Worm (Caenorhabditis elegans): ENCODE data around the gene B0454.6.
A peak's percentile ranks its signal among the peaks of the same experiment; 100 is the strongest.

B0454.6 gene

ce11 chrII:2994590-2995392 lies 37.8 kb upstream of the B0454.6 start (continued):
- no peak for TF ChIP-seq sma-3 (GFP tag; optimal IDR thresholded peaks at IDR 0.05)
- TF ChIP-seq nhr-25 (tag; optimal IDR thresholded peaks at IDR 0.05): peak; percentile 43
- TF ChIP-seq Y55F3AM.14 (GFP tag; optimal IDR thresholded peaks at IDR 0.05): no peak
- TF ChIP-seq skn-1 (tag; optimal IDR thresholded peaks at IDR 0.05): no peak
- TF ChIP-seq unc-62 (GFP tag; optimal IDR thresholded peaks at IDR 0.05): no peak
- no peak for TF ChIP-seq ztf-4 (tag; optimal IDR thresholded peaks at IDR 0.05)
- TF ChIP-seq mdl-1 (tag; optimal IDR thresholded peaks at IDR 0.05): no peak
- TF ChIP-seq mbf-1 (tag; optimal IDR thresholded peaks at IDR 0.05): no peak
- TF ChIP-seq ztf-1 (GFP tag; conservative IDR thresholded peaks at IDR 0.05): no peak

- TF ChIP-seq ztf-1 (GFP tag; conservative IDR thresholded peaks at IDR 0.05) (no peak), alr-1 (tag; optimal IDR thresholded peaks at IDR 0.05) (no peak)
Observed at ce11 chrII:2996721-2997120, 35.9 kb upstream of the B0454.6 start, which contains the start of gene lido-8. Gene lido-8, plus strand, starts transcription at chrII:2997021.

DNA sequence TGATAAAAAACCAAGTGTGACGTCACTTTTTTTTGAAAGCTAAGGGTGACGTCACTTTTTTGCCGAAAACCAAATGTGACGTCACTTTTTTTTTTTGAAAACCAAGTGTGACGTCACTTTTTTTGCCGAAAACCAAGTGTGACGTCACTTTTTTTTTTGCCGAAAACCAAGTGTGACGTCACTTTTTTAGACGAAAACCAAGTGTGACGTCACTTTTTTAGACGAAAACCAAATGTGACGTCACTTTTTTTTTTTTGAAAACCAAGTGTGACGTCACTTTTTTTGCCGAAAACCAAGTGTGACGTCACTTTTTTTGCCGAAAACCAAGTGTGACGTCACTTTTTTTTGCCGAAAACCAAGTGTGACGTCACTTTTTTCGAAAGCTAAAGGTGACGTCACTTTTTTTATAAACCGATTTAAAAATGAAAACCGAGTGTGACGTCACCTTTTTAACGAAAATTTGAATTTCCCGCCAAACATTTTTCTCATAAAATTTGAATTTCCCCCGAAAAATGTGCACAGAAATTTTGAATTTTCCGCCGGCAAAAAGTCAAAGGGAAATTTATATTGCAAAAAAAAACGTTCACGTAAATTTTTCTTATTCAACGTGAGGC lies 34.6 kb upstream of the B0454.6 start:
- TF ChIP-seq C34F6.9 (tag; optimal IDR thresholded peaks at IDR 0.05) (no peak), nhr-12 (tag; optimal IDR thresholded peaks at IDR 0.05) (no peak), F13H6.1 (tag; optimal IDR thresholded peaks at IDR 0.05) (no peak), ztf-11 (tag; optimal IDR thresholded peaks at IDR 0.05) (no peak), nhr-6 (tag; optimal IDR thresholded peaks at IDR 0.05) (no peak), ceh-16 (tag; optimal IDR thresholded peaks at IDR 0.05) (no peak), nhr-23 (tag; optimal IDR thresholded peaks at IDR 0.05) (no peak), mdl-1 (tag; optimal IDR thresholded peaks at IDR 0.05) (no peak), zag-1 (tag; optimal IDR thresholded peaks at IDR 0.05) (no peak)

DNA sequence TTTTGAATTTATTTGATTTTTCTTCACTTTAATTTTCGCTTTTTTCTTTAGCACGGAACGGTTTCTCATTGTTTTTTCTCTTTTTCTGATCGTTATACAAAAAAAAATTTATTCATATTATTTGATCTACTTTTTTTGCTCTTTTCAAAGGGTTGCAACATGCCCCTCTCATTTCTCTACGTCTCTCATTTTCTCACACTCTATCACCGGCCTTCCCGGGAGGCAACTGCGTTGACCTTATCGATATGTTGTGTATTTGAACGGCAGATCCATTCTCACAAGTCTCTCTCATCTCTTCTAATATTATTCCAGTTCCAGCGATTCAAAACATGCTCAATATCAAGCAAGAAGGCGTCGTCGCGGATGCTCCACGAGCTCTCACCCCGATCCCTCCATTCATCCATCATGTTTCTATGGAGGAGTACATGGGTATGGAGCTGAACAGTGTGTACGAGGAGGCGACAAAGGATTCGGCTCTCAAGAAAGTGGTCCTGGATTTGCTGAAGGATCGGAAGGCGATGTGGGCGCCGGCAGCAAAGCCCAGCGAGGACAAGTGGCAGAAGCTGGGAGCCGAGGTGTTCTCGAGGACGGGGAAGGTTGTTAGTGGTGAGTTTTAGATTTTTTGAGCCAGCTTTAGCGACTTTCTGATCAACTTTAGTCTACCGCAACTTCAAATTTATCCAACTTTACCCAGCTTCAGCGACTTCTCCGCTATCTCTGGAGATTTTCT lies 31.9 kb upstream of the B0454.6 start, which contains the start of gene lido-9:
lido-9 (plus strand) TSS at position 234 of the 730 bp plus-strand sequence.
- TF ChIP-seq alr-1 (tag; optimal IDR thresholded peaks at IDR 0.05): no peak
- no peak for TF ChIP-seq C34F6.9 (tag; optimal IDR thresholded peaks at IDR 0.05)
- no peak for TF ChIP-seq nhr-6 (tag; optimal IDR thresholded peaks at IDR 0.05)
- no peak for TF ChIP-seq mbf-1 (tag; optimal IDR thresholded peaks at IDR 0.05)
- TF ChIP-seq F13H6.1 (tag; optimal IDR thresholded peaks at IDR 0.05): no peak
- TF ChIP-seq elt-3 (tag; optimal IDR thresholded peaks at IDR 0.05): no peak
- TF ChIP-seq ztf-4 (tag; optimal IDR thresholded peaks at IDR 0.05): no peak
- no peak for TF ChIP-seq mab-5 (tag; optimal IDR thresholded peaks at IDR 0.05)

ce11 chrII:3002211-3002610 lies 30.4 kb upstream of the B0454.6 start, which contains the start of gene lido-10:
Gene lido-10, plus strand, starts transcription at chrII:3002511.
- TF ChIP-seq mdl-1 (tag; optimal IDR thresholded peaks at IDR 0.05) (no peak), nhr-25 (tag; optimal IDR thresholded peaks at IDR 0.05) (no peak), sma-3 (GFP tag; optimal IDR thresholded peaks at IDR 0.05) (no peak), ztf-4 (tag; optimal IDR thresholded peaks at IDR 0.05) (no peak), nhr-6 (tag; optimal IDR thresholded peaks at IDR 0.05) (no peak), sem-4 (tag; optimal IDR thresholded peaks at IDR 0.05) (no peak), aly-2 (tag; optimal IDR thresholded peaks at IDR 0.05) (no peak), nhr-237 (tag; optimal IDR thresholded peaks at IDR 0.05) (no peak), R02D3.7 (tag; optimal IDR thresholded peaks at IDR 0.05) (no peak)

DNA sequence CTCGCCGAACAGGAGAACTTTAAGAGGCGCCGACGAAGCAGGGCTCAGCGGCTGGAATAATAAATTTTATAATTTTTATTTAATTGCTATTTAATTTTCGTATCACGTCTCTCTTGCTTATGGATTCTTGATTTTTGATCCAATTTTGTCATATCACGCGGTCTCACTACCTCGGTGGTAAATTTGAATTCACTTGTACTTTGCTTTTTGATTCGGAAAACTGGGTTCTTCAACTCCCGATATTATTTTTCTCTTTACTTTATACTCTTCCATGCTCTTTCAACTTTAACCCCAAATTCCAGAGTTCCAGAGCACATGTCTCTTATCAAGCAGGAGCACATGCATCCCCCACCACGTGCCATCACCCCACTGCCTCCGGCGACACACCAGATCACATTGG lies 28.9 kb upstream of the B0454.6 start, which contains the start of gene lido-11:
lido-11 (plus strand) TSS at position 301 of the 400 bp plus-strand sequence.
- TF ChIP-seq dmd-4 (tag; optimal IDR thresholded peaks at IDR 0.05) (no peak), nhr-129 (tag; optimal IDR thresholded peaks at IDR 0.05) (no peak), ztf-11 (tag; optimal IDR thresholded peaks at IDR 0.05) (no peak), egl-27 (tag; optimal IDR thresholded peaks at IDR 0.05) (no peak), mab-5 (tag; optimal IDR thresholded peaks at IDR 0.05) (no peak), ztf-4 (tag; optimal IDR thresholded peaks at IDR 0.05) (no peak), skn-1 (tag; optimal IDR thresholded peaks at IDR 0.05) (no peak), C34F6.9 (tag; optimal IDR thresholded peaks at IDR 0.05) (no peak), alr-1 (tag; optimal IDR thresholded peaks at IDR 0.05) (no peak), crh-2 (tag; optimal IDR thresholded peaks at IDR 0.05) (no peak), nhr-77 (tag; optimal IDR thresholded peaks at IDR 0.05) (no peak), mbf-1 (tag; optimal IDR thresholded peaks at IDR 0.05) (no peak)
